Fruit fly (Drosophila melanogaster) whole organism, embryonic: ENCODE results near the gene CG33669.

Experiments used
- Ada2b ChIP-seq: fragments of 200-800 bp; sonication (Bioruptor generic); IDR thresholded peaks from 2 replicates; pipeline ENCODE4 v1.3.6; 2022; ENCODE audit warnings: missing biosample characterization, missing genetic modification characterization
- CG10366 ChIP-seq: fragments of 200-800 bp; sonication (Bioruptor generic); IDR thresholded peaks from 2 replicates; pipeline ENCODE4 v1.3.6; 2022; ENCODE audit warnings: missing biosample characterization, missing genetic modification characterization
- CG10979 ChIP-seq: fragments of 200-800 bp; sonication (Bioruptor generic); optimal IDR thresholded peaks from 2 replicates; lab custom pipeline; 2018; ENCODE audit warnings: missing biosample characterization, mild to moderate bottlenecking, missing genetic modification characterization, moderate library complexity
- CG12155 ChIP-seq: fragments of 200-800 bp; sonication (Bioruptor generic); optimal IDR thresholded peaks from 3 replicates; lab custom pipeline; 2016; ENCODE audit warnings: missing biosample characterization, missing genetic modification characterization
- CG13624 ChIP-seq: fragments of 200-800 bp; sonication (Bioruptor generic); optimal IDR thresholded peaks from 2 replicates; lab custom pipeline; 2016; ENCODE audit warnings: missing biosample characterization, missing genetic modification characterization
- CG13775 ChIP-seq: fragments of 200-800 bp; sonication (Bioruptor generic); optimal IDR thresholded peaks from 3 replicates; lab custom pipeline; 2017; ENCODE audit warnings: missing biosample characterization, mild to moderate bottlenecking, missing genetic modification characterization
- CG13894 ChIP-seq: fragments of 200-800 bp; sonication (Bioruptor generic); optimal IDR thresholded peaks from 3 replicates; lab custom pipeline; 2018; ENCODE audit warnings: missing biosample characterization, mild to moderate bottlenecking, missing genetic modification characterization, moderate library complexity
- CG14050 ChIP-seq: fragments of 200-800 bp; sonication (Bioruptor generic); IDR thresholded peaks from 3 replicates; pipeline ENCODE4 v1.3.6; 2022; ENCODE audit warnings: missing biosample characterization, missing genetic modification characterization
- CG14441 ChIP-seq: fragments of 200-800 bp; sonication (Bioruptor generic); IDR thresholded peaks from 2 replicates; pipeline ENCODE4 v1.3.6; 2022; ENCODE audit warnings: missing biosample characterization, missing genetic modification characterization
- CG15011 ChIP-seq: fragments of 200-800 bp; sonication (Bioruptor generic); optimal IDR thresholded peaks from 3 replicates; lab custom pipeline; 2018; ENCODE audit warnings: missing biosample characterization, mild to moderate bottlenecking, missing genetic modification characterization
- CG17186 ChIP-seq: fragments of 200-800 bp; sonication (Bioruptor generic); optimal IDR thresholded peaks from 3 replicates; lab custom pipeline; 2017; ENCODE audit warnings: missing biosample characterization, missing genetic modification reagents, missing genetic modification characterization
- CG17328 ChIP-seq: fragments of 200-800 bp; sonication (Bioruptor generic); IDR thresholded peaks from 2 replicates; pipeline ENCODE4 v1.3.6; 2022; ENCODE audit warnings: missing biosample characterization, missing genetic modification characterization
- CG18599 ChIP-seq: fragments of 200-800 bp; sonication (Bioruptor generic); optimal IDR thresholded peaks from 3 replicates; lab custom pipeline; 2017; ENCODE audit warnings: missing biosample characterization, missing genetic modification characterization, mild to moderate bottlenecking, moderate library complexity, missing genetic modification reagents
- CG2120 ChIP-seq: fragments of 200-800 bp; sonication (Bioruptor generic); optimal IDR thresholded peaks from 3 replicates; lab custom pipeline; 2016; ENCODE audit warnings: missing biosample characterization, missing genetic modification characterization
- CG31441 ChIP-seq: fragments of 200-800 bp; sonication (Bioruptor generic); IDR thresholded peaks from 2 replicates; pipeline ENCODE4 v1.3.6; 2022; ENCODE audit warnings: missing biosample characterization, missing genetic modification characterization
- CG3407 ChIP-seq: fragments of 200-800 bp; sonication (Bioruptor generic); optimal IDR thresholded peaks from 2 replicates; lab custom pipeline; 2018; ENCODE audit warnings: missing biosample characterization, mild to moderate bottlenecking, missing genetic modification characterization
- CG4360 ChIP-seq: fragments of 200-800 bp; sonication (Bioruptor generic); IDR thresholded peaks from 2 replicates; pipeline ENCODE4 v1.3.6; 2022; ENCODE audit warnings: missing biosample characterization, missing genetic modification characterization
- CG43689 ChIP-seq: fragments of 200-800 bp; sonication (Bioruptor generic); IDR thresholded peaks from 2 replicates; pipeline ENCODE4 v1.3.6; 2022; ENCODE audit warnings: missing biosample characterization, missing genetic modification characterization
- CG6272 ChIP-seq: fragments of 200-800 bp; sonication (Bioruptor generic); IDR thresholded peaks from 2 replicates; pipeline ENCODE4 v1.3.6; 2022; ENCODE audit warnings: missing biosample characterization, missing genetic modification characterization
- CG6683 ChIP-seq: fragments of 200-800 bp; sonication (Bioruptor generic); optimal IDR thresholded peaks from 2 replicates; lab custom pipeline; 2017; ENCODE audit warnings: missing biosample characterization, mild to moderate bottlenecking, missing genetic modification characterization, missing genetic modification reagents
- CG7745 ChIP-seq: fragments of 200-800 bp; sonication (Bioruptor generic); optimal IDR thresholded peaks from 2 replicates; lab custom pipeline; 2018; ENCODE audit warnings: missing biosample characterization, mild to moderate bottlenecking, missing genetic modification characterization, moderate library complexity
- CG8290 ChIP-seq, 3 experiments: fragments of 200-800 bp; sonication (Bioruptor generic); optimal IDR thresholded peaks; 2 replicates each; lab custom pipeline; 2016 to 2019; ENCODE audit warnings: missing biosample characterization in 3 of 3, missing genetic modification characterization in 3 of 3, mild to moderate bottlenecking in 2 of 3, moderate library complexity in 1 of 3
- CG9797 ChIP-seq: fragments of 200-800 bp; sonication (Bioruptor generic); optimal IDR thresholded peaks from 3 replicates; lab custom pipeline; 2018; ENCODE audit warnings: missing biosample characterization, mild to moderate bottlenecking, missing genetic modification characterization
- CkIIα-i1 ChIP-seq: fragments of 200-800 bp; sonication (Bioruptor generic); IDR thresholded peaks from 2 replicates; pipeline ENCODE4 v1.3.6; 2022; ENCODE audit warnings: missing biosample characterization, missing genetic modification characterization
- CoRest ChIP-seq: fragments of 200-800 bp; sonication (Bioruptor generic); optimal IDR thresholded peaks from 3 replicates; lab custom pipeline; 2018; ENCODE audit warnings: missing biosample characterization, mild to moderate bottlenecking, missing genetic modification characterization, moderate library complexity
- CrebB ChIP-seq: fragments of 200-800 bp; sonication (Bioruptor generic); optimal IDR thresholded peaks from 3 replicates; lab custom pipeline; 2018; ENCODE audit warnings: missing biosample characterization, mild to moderate bottlenecking, missing genetic modification characterization
- D19B ChIP-seq: fragments of 200-800 bp; sonication (Bioruptor generic); optimal IDR thresholded peaks from 2 replicates; lab custom pipeline; 2017; ENCODE audit warnings: missing biosample characterization, mild to moderate bottlenecking, missing genetic modification characterization
- Doc3 ChIP-seq: fragments of 200-800 bp; sonication (Bioruptor generic); IDR thresholded peaks from 3 replicates; pipeline ENCODE4 v1.3.6; 2022; ENCODE audit warnings: missing biosample characterization, missing genetic modification characterization; ENCODE audit not compliant: partially characterized antibody
- Dp ChIP-seq: fragments of 200-800 bp; sonication (Bioruptor generic); optimal IDR thresholded peaks from 2 replicates; lab custom pipeline; 2018; ENCODE audit warnings: missing biosample characterization, mild to moderate bottlenecking, missing genetic modification characterization, moderate library complexity
- Fer2 ChIP-seq: fragments of 200-800 bp; sonication (Bioruptor generic); optimal IDR thresholded peaks from 2 replicates; lab custom pipeline; 2018; ENCODE audit warnings: missing biosample characterization, mild to moderate bottlenecking, missing genetic modification characterization, moderate library complexity
- Nf-YB ChIP-seq: fragments of 200-800 bp; sonication (Bioruptor generic); optimal IDR thresholded peaks from 3 replicates; lab custom pipeline; 2019; ENCODE audit warnings: missing biosample characterization, mild to moderate bottlenecking, missing genetic modification characterization, moderate library complexity
- Scr ChIP-seq: fragments of 200-800 bp; sonication (Bioruptor generic); IDR thresholded peaks from 2 replicates; pipeline ENCODE4 v1.3.6; 2022; ENCODE audit warnings: missing biosample characterization, missing genetic modification characterization; ENCODE audit not compliant: partially characterized antibody
- Side ChIP-seq: fragments of 200-800 bp; sonication (Bioruptor generic); optimal IDR thresholded peaks from 2 replicates; lab custom pipeline; 2016; ENCODE audit warnings: missing biosample characterization, missing genetic modification characterization
- Sox100B ChIP-seq: fragments of 200-800 bp; sonication (Bioruptor generic); optimal IDR thresholded peaks from 3 replicates; lab custom pipeline; 2018; ENCODE audit warnings: missing biosample characterization, mild to moderate bottlenecking, missing genetic modification characterization
- TFAM ChIP-seq: fragments of 200-800 bp; sonication (Bioruptor generic); optimal IDR thresholded peaks from 2 replicates; lab custom pipeline; 2017; ENCODE audit warnings: missing biosample characterization, missing genetic modification characterization, inconsistent platforms
- Trl ChIP-seq, 3 experiments: fragments of >200 bp in 2 of 3; fragments of 200-800 bp in 1 of 3; sonication (Bioruptor generic) in 1 of 3; optimal IDR thresholded peaks; 2 replicates in 1 of 3; 3 replicates in 2 of 3; lab custom pipeline; 2016 to 2017; ENCODE audit warnings: missing biosample characterization in 1 of 3, missing genetic modification characterization in 1 of 3
- bsh ChIP-seq, 2 experiments: fragments of 200-800 bp; sonication (Bioruptor generic); optimal IDR thresholded peaks; 2 replicates each; lab custom pipeline; 2017 to 2018; ENCODE audit warnings: mild to moderate bottlenecking in 2 of 2, missing biosample characterization in 2 of 2, missing genetic modification characterization in 2 of 2, moderate library complexity in 1 of 2
- fd3F ChIP-seq: fragments of 200-800 bp; sonication (Bioruptor generic); optimal IDR thresholded peaks from 2 replicates; lab custom pipeline; 2018; ENCODE audit warnings: missing biosample characterization, mild to moderate bottlenecking, missing genetic modification characterization, moderate library complexity
- fu2 ChIP-seq: fragments of 200-800 bp; sonication (Bioruptor generic); optimal IDR thresholded peaks from 2 replicates; lab custom pipeline; 2016; ENCODE audit warnings: missing biosample characterization, missing genetic modification characterization
- kay ChIP-seq: fragments of 200-800 bp; sonication (Bioruptor generic); optimal IDR thresholded peaks from 2 replicates; lab custom pipeline; 2016; ENCODE audit warnings: missing biosample characterization, missing genetic modification characterization
- odd ChIP-seq: fragments of 200-800 bp; sonication (Bioruptor generic); optimal IDR thresholded peaks from 2 replicates; lab custom pipeline; 2017; ENCODE audit warnings: missing biosample characterization, mild to moderate bottlenecking, missing genetic modification characterization
- pb ChIP-seq: fragments of 200-800 bp; sonication (Bioruptor generic); optimal IDR thresholded peaks from 3 replicates; lab custom pipeline; 2016; ENCODE audit warnings: missing biosample characterization, missing genetic modification characterization
- prd ChIP-seq, 3 experiments: fragments of >200 bp in 2 of 3; fragments of 200-800 bp in 1 of 3; sonication (Bioruptor generic) in 1 of 3; optimal IDR thresholded peaks in 2 of 3; IDR thresholded peaks in 1 of 3; 2 replicates in 2 of 3; 3 replicates in 1 of 3; pipeline versions ENCODE4 v1.3.6 to Lab custom; 2017 to 2022; ENCODE audit warnings: missing biosample characterization in 1 of 3, missing genetic modification characterization in 1 of 3
- repo ChIP-seq: fragments of 200-800 bp; sonication (Bioruptor generic); optimal IDR thresholded peaks from 2 replicates; lab custom pipeline; 2016; ENCODE audit warnings: missing biosample characterization, missing genetic modification characterization
- ro ChIP-seq: fragments of 200-800 bp; sonication (Bioruptor generic); IDR thresholded peaks from 2 replicates; pipeline ENCODE4 v1.3.6; 2022; ENCODE audit warnings: missing biosample characterization, missing genetic modification characterization
- scrt ChIP-seq: fragments of 200-800 bp; sonication (Bioruptor generic); optimal IDR thresholded peaks from 2 replicates; lab custom pipeline; 2018; ENCODE audit warnings: missing biosample characterization, mild to moderate bottlenecking, missing genetic modification characterization, moderate library complexity
- sisA ChIP-seq: fragments of 200-800 bp; sonication (Bioruptor generic); IDR thresholded peaks from 2 replicates; pipeline ENCODE4 v1.3.6; 2022; ENCODE audit warnings: missing biosample characterization, missing genetic modification characterization
- slp2 ChIP-seq: fragments of 200-800 bp; sonication (Bioruptor generic); optimal IDR thresholded peaks from 2 replicates; lab custom pipeline; 2016; ENCODE audit warnings: missing biosample characterization, missing genetic modification characterization
- tgo ChIP-seq: fragments of 200-800 bp; sonication (Bioruptor generic); IDR thresholded peaks from 3 replicates; pipeline ENCODE4 v1.3.6; 2022; ENCODE audit warnings: missing biosample characterization, missing genetic modification characterization

The CG33669 gene

DNA sequence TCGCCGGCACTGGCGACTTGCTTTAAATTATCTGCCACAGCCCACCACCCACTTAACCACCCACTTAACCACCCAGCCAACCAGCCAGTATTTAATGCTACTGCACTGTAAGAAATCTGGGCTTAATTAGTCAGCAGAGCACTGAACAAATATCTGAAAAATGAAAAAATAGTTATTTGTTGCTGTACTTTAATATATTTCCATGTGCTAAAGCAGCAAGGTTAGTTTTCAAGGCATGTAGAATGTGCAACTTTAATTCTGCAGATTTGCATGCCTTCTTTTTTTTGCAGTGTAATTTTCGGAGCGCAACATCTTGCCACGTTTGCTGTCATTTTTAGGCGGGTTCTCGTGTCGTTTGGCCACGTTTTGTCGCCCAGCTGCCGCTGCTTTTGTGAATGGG lies 24.3 kb downstream of the CG33669 start (continued):
- TF ChIP-seq CG4360 (GFP tag; lab: Robert Waterston, UW) (no peak), CG17186 (GFP tag; lab: Kevin White, UChicago) (no peak), prd (optimal IDR thresholded peaks at IDR 0.05; lab: Kevin White, UChicago) (no peak), prd (GFP tag; IDR thresholded peaks at IDR 0.05; lab: Robert Waterston, UW) (peak; percentile 59; the same call in 1 of the 3 replicates), scrt (peak; percentile 53), CG12155 (GFP tag; lab: Kevin White, UChicago) (no peak), fu2 (no peak), CG31441 (peak; percentile 51; the same call in 1 of the 2 replicates), tgo (GFP tag; lab: Robert Waterston, UW) (peak; percentile 27; the same call in 1 of the 3 replicates), kay (GFP tag; lab: Kevin White, UChicago) (no peak), sisA (GFP tag; lab: Robert Waterston, UW) (peak; percentile 47), CG43689 (GFP tag; lab: Robert Waterston, UW) (0 out of 2 replicates have a peak, but pooled peaks have one; percentile 14), fd3F (GFP tag; lab: Kevin White, UChicago) (no peak), D19B (GFP tag; lab: Kevin White, UChicago) (no peak), CG13775 (no peak), CG2120 (GFP tag; lab: Kevin White, UChicago) (peak; percentile 65), CG14050 (GFP tag; lab: Robert Waterston, UW) (no peak), CG6683 (GFP tag; lab: Kevin White, UChicago) (no peak), CG6272 (GFP tag; lab: Robert Waterston, UW) (no peak), TFAM (GFP tag; lab: Kevin White, UChicago) (no peak), CG9797 (no peak), Doc3 (no peak), repo (no peak), CG18599 (GFP tag; lab: Kevin White, UChicago) (peak; percentile 84), bsh (GFP tag; optimal IDR thresholded peaks at IDR 0.05; lab: Kevin White, UChicago) (peak in 1 of 2 experiments; percentile 40), CG7745 (tag; lab: Kevin White, UChicago) (no peak), CG10366 (GFP tag; lab: Robert Waterston, UW) (no peak; the same call in 1 of the 2 replicates), slp2 (GFP tag; lab: Kevin White, UChicago) (no peak), CG15011 (peak; percentile 37), CG3407 (GFP tag; lab: Kevin White, UChicago) (no peak), ro (0 out of 2 replicates have a peak, but pooled peaks have one; percentile 34), CrebB (no peak), CG17328 (GFP tag; lab: Robert Waterston, UW) (peak; percentile 41; the same call in 1 of the 2 replicates), Trl (optimal IDR thresholded peaks at IDR 0.05; lab: Kevin White, UChicago) (no peak), Trl (GFP tag; optimal IDR thresholded peaks at IDR 0.05; lab: Kevin White, UChicago) (peak; percentile 29), Ada2b (GFP tag; lab: Robert Waterston, UW) (peak; percentile 60; the same call in 1 of the 2 replicates), CG13894 (tag; lab: Kevin White, UChicago) (no peak), Dp (GFP tag; lab: Kevin White, UChicago) (no peak), Nf-YB (GFP tag; lab: Kevin White, UChicago) (no peak), Fer2 (tag; lab: Kevin White, UChicago) (no peak), Sox100B (GFP tag; lab: Kevin White, UChicago) (no peak), Scr (no peak), CG14441 (GFP tag; lab: Robert Waterston, UW) (no peak), pb (GFP tag; lab: Kevin White, UChicago) (peak; percentile 14), CG10979 (tag; lab: Kevin White, UChicago) (peak; percentile 30), Side (GFP tag; lab: Kevin White, UChicago) (peak; percentile 5), CoRest (tag; lab: Kevin White, UChicago) (peak; percentile 43), CkIIα-i1 (GFP tag; lab: Robert Waterston, UW) (no peak), odd (GFP tag; lab: Kevin White, UChicago) (no peak), CG13624 (GFP tag; lab: Kevin White, UChicago) (peak; percentile 51), CG8290 (GFP tag; optimal IDR thresholded peaks at IDR 0.05; lab: Kevin White, UChicago) (no peak), CG8290 (tag; optimal IDR thresholded peaks at IDR 0.05; lab: Kevin White, UChicago) (peak in 1 of 2 experiments; percentile 67)
